Fruit fly (Drosophila melanogaster) whole organism, embryonic: Measurements from ENCODE around the gene Art3.

Source experiments
- BEAF-32 ChIP-seq: fragments of 200-800 bp; sonication (Bioruptor generic); optimal IDR thresholded peaks from 3 replicates; lab custom pipeline; 2017; ENCODE audit warnings: missing biosample characterization, missing genetic modification characterization, mild to moderate bottlenecking, moderate library complexity, missing genetic modification reagents
- Hr51 ChIP-seq, 2 experiments: fragments of 200-800 bp; sonication (Bioruptor generic); optimal IDR thresholded peaks; 2 replicates in 1 of 2; 3 replicates in 1 of 2; lab custom pipeline; 2016 to 2018; ENCODE audit warnings: missing biosample characterization in 2 of 2, missing genetic modification characterization in 2 of 2, mild to moderate bottlenecking in 1 of 2, moderate library complexity in 1 of 2
- usp ChIP-seq: fragments of >200 bp; optimal IDR thresholded peaks from 2 replicates; lab custom pipeline; 2017; ENCODE audit warnings: missing biosample characterization, missing genetic modification characterization

- TF ChIP-seq Hr51 (GFP tag; optimal IDR thresholded peaks at IDR 0.05; lab: Kevin White, UChicago) (no peak), BEAF-32 (GFP tag; lab: Kevin White, UChicago) (peak; percentile 14), usp (no peak)
Measured at dm6 chr3R:15222973-15223372, 6.2 kb downstream of the Art3 start, which contains the start of gene Polr2G.
